Worm (Caenorhabditis elegans): ENCODE data around the gene dlst-1.

- TF ChIP-seq tbx-11 (GFP tag; IDR thresholded peaks at IDR 0.05) (no peak), aly-1 (tag; optimal IDR thresholded peaks at IDR 0.05) (no peak), ama-1 (optimal IDR thresholded peaks at IDR 0.05) (no peak), flt-1 (GFP tag; IDR thresholded peaks at IDR 0.05) (no peak), ceh-36 (tag; optimal IDR thresholded peaks at IDR 0.05) (no peak), hmbx-1 (tag; optimal IDR thresholded peaks at IDR 0.05) (no peak), F13C5.2 (tag; optimal IDR thresholded peaks at IDR 0.05) (no peak), tbx-37 (GFP tag; conservative IDR thresholded peaks at IDR 0.05) (no peak)
These were observed 9.1 kb downstream of the dlst-1 start for ce11 chrV:6699833-6700232.

Data from whole organism, early embryonic.